Worm (Caenorhabditis elegans): Measurements from ENCODE around the gene idhb-1.

The idhb-1 gene

ce11 chrX:14206321-14206720 is 32.5 kb upstream of the idhb-1 start (continued):
- TF ChIP-seq madf-5 (GFP tag; IDR thresholded peaks at IDR 0.05): no peak

DNA sequence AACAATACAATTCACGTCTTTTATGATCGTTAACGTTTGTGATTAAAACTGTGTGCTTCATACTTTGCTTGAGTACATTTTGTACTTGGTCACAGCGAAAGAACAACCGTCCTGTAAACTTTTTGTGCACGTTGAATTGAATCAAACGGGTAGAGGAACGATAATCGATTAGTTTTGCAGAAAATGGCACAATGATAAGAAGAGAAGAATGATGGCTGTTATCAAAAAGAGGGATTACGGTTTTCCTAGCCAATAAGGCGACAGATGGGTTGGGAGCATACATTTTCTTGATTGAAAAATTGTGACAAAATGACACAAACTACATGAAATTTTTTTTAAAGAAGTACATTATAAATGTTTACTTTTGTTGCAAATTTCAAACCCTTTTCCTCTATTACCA is 20.4 kb upstream of the idhb-1 start:
- TF ChIP-seq lsy-2 (tag; optimal IDR thresholded peaks at IDR 0.05) (no peak), unc-62 (GFP tag; optimal IDR thresholded peaks at IDR 0.05 in 1 of 2) (peak in 1 of 2 experiments; percentile 96), unc-62 (tag; optimal IDR thresholded peaks at IDR 0.05) (no peak), Y5F2A.4 (GFP tag; optimal IDR thresholded peaks at IDR 0.05) (no peak), egl-43 (GFP tag; IDR thresholded peaks at IDR 0.05) (no peak), nhr-28 (tag; optimal IDR thresholded peaks at IDR 0.05) (peak; percentile 47), dmd-6 (GFP tag; IDR thresholded peaks at IDR 0.05) (peak; percentile 44; the same call in 1 of the 2 replicates), lin-15B (tag; optimal IDR thresholded peaks at IDR 0.05) (no peak), php-3 (GFP tag; IDR thresholded peaks at IDR 0.05) (no peak), daf-16 (GFP tag; optimal IDR thresholded peaks at IDR 0.05) (no peak), daf-16 (tag; optimal IDR thresholded peaks at IDR 0.05) (peak; percentile 14), pqm-1 (tag; optimal IDR thresholded peaks at IDR 0.05) (peak; percentile 77)

DNA sequence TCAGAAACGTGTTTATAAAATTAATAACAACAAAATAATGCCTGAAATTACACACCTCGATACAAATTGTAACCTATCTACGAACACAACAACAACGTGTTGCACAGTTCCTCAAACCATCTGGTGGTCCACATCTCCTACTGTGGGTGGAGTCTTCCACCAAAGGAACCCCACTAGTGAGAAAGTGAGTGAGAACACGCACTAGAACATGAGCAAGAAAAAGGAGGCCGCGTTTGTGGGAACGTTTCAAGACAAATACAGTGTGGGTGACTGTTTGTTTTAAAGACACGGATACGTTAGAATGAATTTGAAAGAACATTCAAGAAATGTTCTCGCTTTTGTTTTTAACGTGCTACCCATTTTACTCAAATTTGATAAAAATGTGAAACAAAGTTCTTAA is 12.6 kb upstream of the idhb-1 start, which contains the start of gene ceh-36:
Gene ceh-36 (minus strand): TSS at position 101 of the 400 bp plus-strand sequence.
- TF ChIP-seq daf-12 (tag; optimal IDR thresholded peaks at IDR 0.05): no peak
- TF ChIP-seq aha-1 (tag): peak; percentile 80
- no peak for TF ChIP-seq nhr-237 (tag; optimal IDR thresholded peaks at IDR 0.05)

DNA sequence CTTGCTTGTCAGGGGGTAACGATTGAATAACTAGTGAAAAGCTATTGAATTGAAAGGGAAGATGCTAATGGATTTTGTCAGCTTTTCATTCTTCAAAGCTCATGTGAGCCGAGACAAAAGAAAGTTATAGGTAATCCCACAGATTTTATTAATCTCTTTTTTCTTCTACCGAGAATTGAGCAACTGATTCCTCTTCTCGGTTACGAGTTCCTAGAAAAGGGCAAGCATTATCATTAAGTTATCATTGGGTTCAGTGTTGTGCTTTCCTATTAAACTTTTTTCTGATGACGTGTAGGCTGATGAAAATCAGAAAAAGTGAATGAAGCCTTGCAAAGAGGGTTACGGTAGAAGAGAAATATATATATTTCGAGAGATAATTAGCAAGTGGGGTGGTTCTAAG is 11.8 kb upstream of the idhb-1 start:
- TF ChIP-seq nhr-111 (GFP tag; optimal IDR thresholded peaks at IDR 0.05): no peak
- TF ChIP-seq lin-39 (tag; optimal IDR thresholded peaks at IDR 0.05): no peak
- TF ChIP-seq zip-11 (GFP tag; IDR thresholded peaks at IDR 0.05): no peak
- TF ChIP-seq gei-8 (GFP tag; optimal IDR thresholded peaks at IDR 0.05): no peak
- no peak for TF ChIP-seq spr-1 (tag; optimal IDR thresholded peaks at IDR 0.05)
- TF ChIP-seq ama-1 (optimal IDR thresholded peaks at IDR 0.05): no peak
- no peak for TF ChIP-seq ceh-28 (tag; optimal IDR thresholded peaks at IDR 0.05)

DNA sequence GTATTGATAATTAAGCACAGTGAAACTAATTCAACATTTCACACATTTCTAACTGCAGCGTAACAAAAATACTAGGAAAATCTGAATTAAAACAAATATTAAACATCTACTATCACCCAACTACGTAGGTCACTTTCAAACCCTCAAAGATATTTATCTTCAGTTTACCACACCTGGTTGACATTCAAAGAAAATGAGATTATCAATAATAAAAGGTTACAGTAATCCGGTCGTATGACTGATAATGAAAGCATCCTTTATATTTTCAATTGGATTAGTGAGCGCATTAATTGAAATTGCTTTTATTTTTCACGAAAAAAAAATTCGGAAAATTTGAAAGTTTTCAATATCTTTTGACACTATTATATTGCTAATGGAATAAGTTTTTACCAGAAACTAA is 8.7 kb upstream of the idhb-1 start:
- no peak for TF ChIP-seq daf-12 (tag; optimal IDR thresholded peaks at IDR 0.05)
- no peak for TF ChIP-seq egl-43 (GFP tag; IDR thresholded peaks at IDR 0.05)
- no peak for TF ChIP-seq snpc-1.2 (GFP tag; IDR thresholded peaks at IDR 0.05)
- TF ChIP-seq daf-16 (GFP tag; optimal IDR thresholded peaks at IDR 0.05): no peak
- no peak for TF ChIP-seq daf-16 (tag; optimal IDR thresholded peaks at IDR 0.05)
- TF ChIP-seq sdz-12 (GFP tag; optimal IDR thresholded peaks at IDR 0.05): no peak
- no peak for TF ChIP-seq ztf-7 (tag; optimal IDR thresholded peaks at IDR 0.05)
- no peak for TF ChIP-seq mes-2 (tag; optimal IDR thresholded peaks at IDR 0.05; ENCODE audit: poor library complexity, severe bottlenecking)
- no peak for TF ChIP-seq mep-1 (tag; optimal IDR thresholded peaks at IDR 0.05)
- no peak for TF ChIP-seq pqm-1 (tag; optimal IDR thresholded peaks at IDR 0.05)
- TF ChIP-seq mxl-2 (GFP tag; conservative IDR thresholded peaks at IDR 0.05): no peak
- TF ChIP-seq nhr-237 (tag; optimal IDR thresholded peaks at IDR 0.05): no peak
- no peak for TF ChIP-seq dmd-9 (GFP tag; IDR thresholded peaks at IDR 0.05)
- TF ChIP-seq spr-3 (GFP tag; optimal IDR thresholded peaks at IDR 0.05): no peak
- TF ChIP-seq F37D6.2 (tag; optimal IDR thresholded peaks at IDR 0.05): no peak

DNA sequence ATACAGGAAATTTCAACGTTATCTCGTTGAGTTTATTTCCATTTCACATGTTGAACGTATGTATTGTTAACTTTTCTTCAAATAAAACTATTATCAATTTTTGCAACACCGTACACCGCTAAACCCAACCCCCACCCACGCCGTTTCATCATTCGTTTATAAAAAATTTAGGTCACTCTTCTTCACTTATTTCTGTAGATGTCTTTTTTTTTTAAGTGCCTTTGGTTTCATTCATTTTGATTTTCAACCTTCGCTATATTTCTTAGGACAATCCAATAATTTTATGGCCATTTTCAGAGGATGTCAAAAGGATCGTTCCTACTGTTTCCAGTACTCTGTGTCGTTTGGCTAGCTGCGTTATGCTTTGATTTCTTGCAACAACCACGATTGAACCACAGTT is 6.3 kb upstream of the idhb-1 start, which contains the start of gene C37E2.3:
Gene C37E2.3 (plus strand): TSS at position 301 of the 400 bp plus-strand sequence.
- no peak for TF ChIP-seq daf-12 (tag; optimal IDR thresholded peaks at IDR 0.05)
- no peak for TF ChIP-seq nhr-48 (tag; optimal IDR thresholded peaks at IDR 0.05)
- TF ChIP-seq zfp-2 (tag; optimal IDR thresholded peaks at IDR 0.05): no peak
- TF ChIP-seq tag-97 (GFP tag; IDR thresholded peaks at IDR 0.05): no peak
- TF ChIP-seq zfp-3 (GFP tag; conservative IDR thresholded peaks at IDR 0.05): no peak
- TF ChIP-seq vab-7 (GFP tag; IDR thresholded peaks at IDR 0.05): no peak
- no peak for TF ChIP-seq lin-13 (GFP tag; optimal IDR thresholded peaks at IDR 0.05)
- no peak for TF ChIP-seq ztf-11 (tag; optimal IDR thresholded peaks at IDR 0.05)
- TF ChIP-seq hif-1 (tag; optimal IDR thresholded peaks at IDR 0.05): no peak
- no peak for TF ChIP-seq aly-2 (tag; optimal IDR thresholded peaks at IDR 0.05)
- TF ChIP-seq dve-1 (tag; optimal IDR thresholded peaks at IDR 0.05; ENCODE audit: insufficient read depth): no peak
- no peak for TF ChIP-seq madf-9 (GFP tag; conservative IDR thresholded peaks at IDR 0.05)
- TF ChIP-seq Y75B8A.6 (GFP tag; IDR thresholded peaks at IDR 0.05): no peak
- no peak for TF ChIP-seq pha-4 (GFP tag; IDR thresholded peaks at IDR 0.05)
- TF ChIP-seq pha-4 (tag; optimal IDR thresholded peaks at IDR 0.05): no peak

Measured in whole organism, L4 larva.